Worm (Caenorhabditis elegans) whole organism, late embryonic: ENCODE results near the gene abhd-3.1.

Experiments
- F13H6.1 ChIP-seq: sonication (generic microtip); optimal IDR thresholded peaks from 2 replicates; lab custom pipeline; 2016; ENCODE audit warnings: missing genetic modification characterization, missing compliant biosample characterization
- ceh-14 ChIP-seq: sonication (generic microtip); optimal IDR thresholded peaks from 2 replicates; lab custom pipeline; 2016; ENCODE audit warnings: missing genotype, missing genetic modification characterization, missing compliant biosample characterization
- fax-1 ChIP-seq: sonication (generic microtip); optimal IDR thresholded peaks from 2 replicates; lab custom pipeline; 2016; ENCODE audit warnings: missing genotype, missing genetic modification characterization, missing compliant biosample characterization
- pag-3 ChIP-seq: sonication (generic microtip); optimal IDR thresholded peaks from 2 replicates; lab custom pipeline; 2016; ENCODE audit warnings: missing compliant biosample characterization, missing genetic modification characterization, borderline replicate concordance
- pha-4 ChIP-seq: fragments of 150-350 bp; optimal IDR thresholded peaks from 2 replicates; lab custom pipeline; 2018; ENCODE audit warnings: missing biosample characterization, missing genetic modification reagents, missing genetic modification characterization
- tbx-2 ChIP-seq: sonication (generic microtip); optimal IDR thresholded peaks from 2 replicates; lab custom pipeline; 2016; ENCODE audit warnings: missing genetic modification characterization, missing compliant biosample characterization
- unc-55 ChIP-seq: sonication (generic microtip); optimal IDR thresholded peaks from 2 replicates; lab custom pipeline; 2017; ENCODE audit warnings: missing biosample characterization, missing genetic modification reagents, missing genetic modification characterization

ce11 chrV:19954491-19954890, 797 bp upstream of the abhd-3.1 start:
- no peak for TF ChIP-seq pha-4 (tag; lab: Kevin White, UChicago)
- no peak for TF ChIP-seq ceh-14 (tag; lab: Kevin White, UChicago)
- TF ChIP-seq tbx-2 (tag; lab: Kevin White, UChicago), result no peak
- TF ChIP-seq fax-1 (tag; lab: Kevin White, UChicago), result no peak
- no peak for TF ChIP-seq unc-55
- TF ChIP-seq pag-3 (tag; lab: Kevin White, UChicago), result no peak
- no peak for TF ChIP-seq F13H6.1 (tag; lab: Kevin White, UChicago)
